Worm (Caenorhabditis elegans) whole organism, early embryonic: ENCODE measurements around the gene C50E3.12.

ENCODE experiments used
- ama-1 ChIP-seq: fragments of 150-350 bp; optimal IDR thresholded peaks from 2 replicates; lab custom pipeline; 2014
- ceh-13 ChIP-seq: fragments of 200-800 bp; sonication (Bioruptor generic); optimal IDR thresholded peaks from 2 replicates; lab custom pipeline; 2018; ENCODE audit warnings: mild to moderate bottlenecking, missing genetic modification characterization, missing compliant biosample characterization
- hmbx-1 ChIP-seq: sonication (generic microtip); optimal IDR thresholded peaks from 2 replicates; lab custom pipeline; 2016; ENCODE audit warnings: mild to moderate bottlenecking, missing genetic modification characterization, missing compliant biosample characterization
- hmg-4 ChIP-seq: fragments of 200-800 bp; sonication (Bioruptor generic); optimal IDR thresholded peaks from 2 replicates; lab custom pipeline; 2018; ENCODE audit warnings: mild to moderate bottlenecking, missing genetic modification characterization, missing compliant biosample characterization
- pes-1 ChIP-seq: fragments of 200-800 bp; sonication (Bioruptor generic); IDR thresholded peaks from 2 replicates; pipeline ENCODE4 v1.3.6; 2022; ENCODE audit warnings: missing genetic modification reagents, missing genetic modification characterization, missing compliant biosample characterization

DNA sequence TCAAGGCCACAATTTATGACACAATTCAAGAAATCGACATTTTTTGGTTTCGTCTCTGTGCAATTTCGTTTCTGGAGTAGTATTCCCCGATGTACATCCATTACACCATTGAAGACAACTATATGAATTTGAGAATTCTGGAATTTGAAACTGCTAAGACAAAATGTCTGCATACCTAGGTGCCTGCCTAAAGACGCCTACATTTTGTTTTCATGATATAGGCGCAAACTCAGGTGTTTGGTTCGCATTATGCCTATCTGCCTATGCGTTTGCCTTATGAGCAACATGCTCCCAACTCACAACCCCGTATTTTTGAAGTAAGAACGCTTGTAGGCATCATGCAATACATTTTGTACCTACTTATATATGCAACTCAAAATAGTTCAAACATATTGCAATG is 50.9 kb downstream of the C50E3.12 start, which contains the start of gene F19F10.14:
- no peak for TF ChIP-seq hmg-4 (GFP tag; lab: Kevin White, UChicago)
- TF ChIP-seq hmbx-1: no peak
- TF ChIP-seq ceh-13 (GFP tag; lab: Kevin White, UChicago): no peak
- no peak for TF ChIP-seq pes-1 (GFP tag; lab: Robert Waterston, UW)
- TF ChIP-seq ama-1 (lab: Kevin White, UChicago): no peak
